Fruit fly (Drosophila melanogaster) whole organism, wandering third instar larva: ENCODE measurements around the gene CRAT.

Experiments
- Abd-B ChIP-seq: fragments of >200 bp; optimal IDR thresholded peaks from 2 replicates; lab custom pipeline; 2017; ENCODE audit warnings: missing biosample characterization, missing genetic modification characterization
- GATAd ChIP-seq: sonication (Bioruptor generic); optimal IDR thresholded peaks from 2 replicates; lab custom pipeline; 2016; ENCODE audit warnings: missing biosample characterization, missing genetic modification characterization
- HLH106 ChIP-seq: fragments of 200-800 bp; optimal IDR thresholded peaks from 3 replicates; lab custom pipeline; 2019; ENCODE audit warnings: missing biosample characterization, mild to moderate bottlenecking, missing genetic modification characterization, moderate library complexity
- Hnf4 ChIP-seq: fragments of 200-800 bp; sonication (Bioruptor generic); optimal IDR thresholded peaks from 2 replicates; lab custom pipeline; 2016; ENCODE audit warnings: missing biosample characterization, mild to moderate bottlenecking, missing genetic modification characterization
- Hr78 ChIP-seq: fragments of >200 bp; optimal IDR thresholded peaks from 2 replicates; lab custom pipeline; 2017; ENCODE audit warnings: missing biosample characterization, missing genetic modification characterization
- Hr83 ChIP-seq: fragments of 200-300 bp; sonication (Bioruptor generic); optimal IDR thresholded peaks from 2 replicates; lab custom pipeline; 2016; ENCODE audit warnings: missing biosample characterization, mild to moderate bottlenecking, missing genetic modification characterization, moderate library complexity; ENCODE audit not compliant: poor library complexity, severe bottlenecking
- lola ChIP-seq: fragments of >200 bp; optimal IDR thresholded peaks from 2 replicates; lab custom pipeline; 2017; ENCODE audit warnings: missing biosample characterization, missing genetic modification characterization
- pan ChIP-seq: fragments of >200 bp; optimal IDR thresholded peaks from 2 replicates; lab custom pipeline; 2017
- sage ChIP-seq: fragments of 200-800 bp; sonication (Bioruptor generic); optimal IDR thresholded peaks from 2 replicates; lab custom pipeline; 2016; ENCODE audit warnings: missing biosample characterization, mild to moderate bottlenecking, missing genetic modification characterization

DNA sequence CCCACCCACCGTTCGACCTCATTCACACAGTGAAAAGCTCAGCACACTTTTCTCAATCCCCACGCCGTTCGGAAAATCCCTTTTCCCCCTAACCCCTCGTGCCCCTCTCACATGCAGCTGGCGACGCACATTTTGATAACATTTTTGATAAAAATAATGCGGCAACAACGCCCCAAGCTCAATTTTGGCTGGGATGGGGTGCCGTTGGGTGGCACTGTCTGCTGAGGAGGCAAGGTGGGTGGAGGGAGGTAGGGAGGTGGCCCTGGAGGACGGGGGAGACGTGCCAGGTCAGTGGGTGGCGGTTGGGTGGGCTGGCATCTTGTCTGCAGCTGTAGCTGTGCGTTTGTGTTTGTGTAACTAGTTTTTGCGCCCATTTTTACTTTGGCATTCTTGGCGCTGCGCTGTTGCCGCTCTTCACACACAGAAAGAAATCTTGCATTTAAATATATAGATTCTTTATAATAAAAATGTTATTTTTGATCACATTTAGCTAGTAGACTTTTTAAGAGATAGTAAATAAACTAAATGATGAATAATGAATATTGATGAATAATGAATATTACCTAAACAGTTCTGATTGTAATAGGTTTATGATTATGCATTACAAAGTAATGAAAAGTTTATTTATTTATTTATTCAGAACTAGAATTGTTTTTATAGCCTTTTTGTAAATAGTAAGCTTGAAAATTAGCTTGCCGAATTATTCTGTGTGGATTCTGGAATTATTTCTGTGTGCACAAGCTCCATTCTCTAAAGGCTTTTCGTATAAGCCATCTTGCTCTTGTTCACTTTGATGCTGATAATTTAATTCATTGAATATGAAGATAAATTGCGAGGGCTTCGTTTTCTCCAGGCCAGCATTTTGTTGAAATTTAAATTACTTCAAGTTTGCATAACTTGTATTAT is 38.8 kb upstream of the CRAT start:
- TF ChIP-seq Hr83 (GFP tag; lab: Kevin White, UChicago) (no peak), Hnf4 (GFP tag; lab: Kevin White, UChicago) (no peak), Hr78 (GFP tag; lab: Kevin White, UChicago) (no peak), HLH106 (tag; lab: Kevin White, UChicago) (no peak), Abd-B (GFP tag; lab: Kevin White, UChicago) (no peak), sage (no peak), lola (GFP tag; lab: Kevin White, UChicago) (no peak), GATAd (GFP tag; lab: Kevin White, UChicago) (no peak), pan (lab: Kevin White, UChicago) (no peak)
